Worm (Caenorhabditis elegans): ENCODE results near the gene F57G4.11.
A peak's percentile ranks its signal among the peaks of the same experiment; 100 is the strongest.

The F57G4.11 gene

ce11 chrV:17658824-17659223 lies 33.8 kb downstream of the F57G4.11 start:
- no peak for TF ChIP-seq ref-2 (tag; optimal IDR thresholded peaks at IDR 0.05)
- no peak for TF ChIP-seq eyg-1 (tag; optimal IDR thresholded peaks at IDR 0.05)
- no peak for TF ChIP-seq hlh-13 (GFP tag; optimal IDR thresholded peaks at IDR 0.05)
- no peak for TF ChIP-seq dmd-4 (tag; optimal IDR thresholded peaks at IDR 0.05; ENCODE audit: borderline replicate concordance)
- TF ChIP-seq pqm-1 (tag; optimal IDR thresholded peaks at IDR 0.05), result no peak

ce11 chrV:17659228-17659627 lies 34.2 kb downstream of the F57G4.11 start, which contains the start of gene fbxa-108:
Gene fbxa-108 (minus strand): TSS chrV:17659385.
- TF ChIP-seq syd-9 (tag; optimal IDR thresholded peaks at IDR 0.05) (no peak), elt-2 (tag; optimal IDR thresholded peaks at IDR 0.05) (peak; percentile 92)

ce11 chrV:17660003-17660402 lies 35.0 kb downstream of the F57G4.11 start, which contains the start of gene dgat-2:
Gene dgat-2 (plus strand): TSS chrV:17660303.
- TF ChIP-seq lin-11 (tag; optimal IDR thresholded peaks at IDR 0.05) (no peak), zip-5 (tag; optimal IDR thresholded peaks at IDR 0.05) (no peak), pat-9 (tag; optimal IDR thresholded peaks at IDR 0.05) (no peak), Y22D7AL.16 (tag; optimal IDR thresholded peaks at IDR 0.05) (no peak), unc-42 (tag; optimal IDR thresholded peaks at IDR 0.05) (no peak), ama-1 (optimal IDR thresholded peaks at IDR 0.05) (no peak), hlh-30 (tag; optimal IDR thresholded peaks at IDR 0.05; ENCODE audit: insufficient read depth) (no peak), ceh-22 (tag; optimal IDR thresholded peaks at IDR 0.05) (no peak), ttx-3 (tag; optimal IDR thresholded peaks at IDR 0.05) (no peak), ceh-48 (tag; optimal IDR thresholded peaks at IDR 0.05) (no peak)

- TF ChIP-seq elt-2 (tag; optimal IDR thresholded peaks at IDR 0.05) (peak; percentile 90), fkh-6 (tag; optimal IDR thresholded peaks at IDR 0.05) (no peak)
Observed at ce11 chrV:17662260-17662659, 37.3 kb downstream of the F57G4.11 start.

- TF ChIP-seq pax-1 (tag; optimal IDR thresholded peaks at IDR 0.05) (no peak), hlh-15 (tag; optimal IDR thresholded peaks at IDR 0.05) (no peak), C08G9.2 (tag; optimal IDR thresholded peaks at IDR 0.05) (no peak), ceh-22 (tag; optimal IDR thresholded peaks at IDR 0.05) (no peak), hlh-13 (GFP tag; optimal IDR thresholded peaks at IDR 0.05) (no peak), gmeb-2 (tag; optimal IDR thresholded peaks at IDR 0.05) (no peak), Y22D7AL.16 (tag; optimal IDR thresholded peaks at IDR 0.05) (no peak), dmd-4 (tag; optimal IDR thresholded peaks at IDR 0.05; ENCODE audit: borderline replicate concordance) (no peak), pqm-1 (tag; optimal IDR thresholded peaks at IDR 0.05) (no peak), ceh-24 (tag; optimal IDR thresholded peaks at IDR 0.05) (no peak), T23F11.4 (GFP tag; optimal IDR thresholded peaks at IDR 0.05) (no peak), pha-2 (tag; optimal IDR thresholded peaks at IDR 0.05) (no peak)
Observed at ce11 chrV:17664367-17664766, 39.4 kb downstream of the F57G4.11 start.

- no peak for TF ChIP-seq pha-2 (tag; optimal IDR thresholded peaks at IDR 0.05)
- TF ChIP-seq elt-4 (tag; optimal IDR thresholded peaks at IDR 0.05), result no peak
- no peak for TF ChIP-seq hlh-13 (GFP tag; optimal IDR thresholded peaks at IDR 0.05)
- TF ChIP-seq ceh-31 (tag; optimal IDR thresholded peaks at IDR 0.05), result no peak
- TF ChIP-seq F13H6.1 (tag; optimal IDR thresholded peaks at IDR 0.05), result no peak
Observed at ce11 chrV:17665906-17666305, 40.9 kb downstream of the F57G4.11 start, which contains the start of gene F59A1.11. Gene F59A1.11 (minus strand): TSS chrV:17666006.

ce11 chrV:17667676-17668075 lies 42.7 kb downstream of the F57G4.11 start, which contains the start of gene F59A1.12:
Gene F59A1.12 (minus strand): TSS chrV:17667776.
- no peak for TF ChIP-seq ets-4 (tag; optimal IDR thresholded peaks at IDR 0.05)
- TF ChIP-seq hlh-15 (tag; optimal IDR thresholded peaks at IDR 0.05), result no peak
- TF ChIP-seq rnt-1 (tag; optimal IDR thresholded peaks at IDR 0.05), result no peak
- TF ChIP-seq ref-2 (tag; optimal IDR thresholded peaks at IDR 0.05), result no peak
- TF ChIP-seq hlh-30 (tag; optimal IDR thresholded peaks at IDR 0.05; ENCODE audit: insufficient read depth), result no peak
- TF ChIP-seq ceh-22 (tag; optimal IDR thresholded peaks at IDR 0.05), result no peak
- TF ChIP-seq unc-3 (GFP tag; conservative IDR thresholded peaks at IDR 0.05), result no peak
- TF ChIP-seq unc-3 (tag; optimal IDR thresholded peaks at IDR 0.05), result no peak
- TF ChIP-seq ceh-9 (tag; optimal IDR thresholded peaks at IDR 0.05), result no peak
- no peak for TF ChIP-seq syd-9 (tag; optimal IDR thresholded peaks at IDR 0.05)
- TF ChIP-seq K09A11.1 (tag; optimal IDR thresholded peaks at IDR 0.05; ENCODE audit: insufficient read depth), result no peak
- no peak for TF ChIP-seq tbx-7 (tag; optimal IDR thresholded peaks at IDR 0.05)
- TF ChIP-seq ahr-1 (tag; optimal IDR thresholded peaks at IDR 0.05), result no peak
- TF ChIP-seq T23F11.4 (GFP tag; optimal IDR thresholded peaks at IDR 0.05), result no peak
- TF ChIP-seq pha-2 (tag; optimal IDR thresholded peaks at IDR 0.05), result no peak
- no peak for TF ChIP-seq F13H6.1 (tag; optimal IDR thresholded peaks at IDR 0.05)

All from whole organism, late embryonic.